Fruit fly (Drosophila melanogaster): ENCODE data around the gene bru2.

The bru2 gene

DNA sequence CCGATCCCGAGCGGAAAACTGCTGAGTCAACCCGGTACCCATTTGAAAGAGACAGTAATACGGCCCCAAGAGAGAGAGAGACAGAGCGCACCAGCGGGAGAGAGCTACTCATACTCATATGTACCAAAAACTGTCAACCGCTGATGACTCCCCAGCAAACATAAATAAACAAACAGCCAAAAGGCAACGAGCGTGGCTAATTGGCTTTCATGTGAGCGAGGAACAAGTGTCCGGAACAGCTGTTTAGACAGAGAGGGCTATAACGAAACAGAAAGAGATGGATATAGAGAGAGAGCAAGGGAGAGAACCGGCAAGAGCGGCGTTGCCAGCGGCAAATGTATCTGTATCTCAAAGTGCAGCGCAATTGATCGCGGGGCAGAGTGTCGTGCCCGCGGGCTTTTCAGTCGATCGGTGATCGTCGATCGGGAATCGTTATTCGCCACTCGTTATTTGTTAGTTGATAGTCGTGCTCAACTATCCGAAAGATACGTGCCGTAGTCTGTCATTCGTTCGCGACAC is 22.0 kb downstream of the bru2 start (continued):
- TF ChIP-seq crc (GFP tag; optimal IDR thresholded peaks at IDR 0.05): no peak
- no peak for TF ChIP-seq CG7357 (GFP tag; IDR thresholded peaks at IDR 0.05)
- TF ChIP-seq dati (GFP tag; IDR thresholded peaks at IDR 0.05): no peak
- peak; percentile 57 for TF ChIP-seq sqz (GFP tag; optimal IDR thresholded peaks at IDR 0.05)
- TF ChIP-seq CG9437 (GFP tag; optimal IDR thresholded peaks at IDR 0.05): no peak
- TF ChIP-seq Mad (GFP tag; optimal IDR thresholded peaks at IDR 0.05): no peak
- TF ChIP-seq phol (tag; optimal IDR thresholded peaks at IDR 0.05): no peak
- TF ChIP-seq oc (tag; optimal IDR thresholded peaks at IDR 0.05): peak; percentile 65
- peak; percentile 42 for TF ChIP-seq CG11504 (tag; optimal IDR thresholded peaks at IDR 0.05)
- peak; percentile 48 for TF ChIP-seq CG12219 (GFP tag; optimal IDR thresholded peaks at IDR 0.05)
- no peak for TF ChIP-seq CG3995 (GFP tag; optimal IDR thresholded peaks at IDR 0.05)
- TF ChIP-seq zf30C (GFP tag; optimal IDR thresholded peaks at IDR 0.05): no peak
- TF ChIP-seq CG13424 (tag; optimal IDR thresholded peaks at IDR 0.05): no peak
- TF ChIP-seq eve (GFP tag; optimal IDR thresholded peaks at IDR 0.05): no peak
- peak; percentile 68 for TF ChIP-seq CG10543 (GFP tag; optimal IDR thresholded peaks at IDR 0.05)
- peak in 1 of 2 experiments; percentile 10 for TF ChIP-seq Pdp1 (GFP tag; optimal IDR thresholded peaks at IDR 0.05)
- no peak for TF ChIP-seq CG12236 (GFP tag; optimal IDR thresholded peaks at IDR 0.05)
- no peak for TF ChIP-seq Dp (GFP tag; optimal IDR thresholded peaks at IDR 0.05)
- no peak for TF ChIP-seq en (GFP tag; optimal IDR thresholded peaks at IDR 0.05)
- TF ChIP-seq CG30020 (tag; optimal IDR thresholded peaks at IDR 0.05): no peak
- peak; percentile 9 for TF ChIP-seq CG12659 (GFP tag; optimal IDR thresholded peaks at IDR 0.05)
- TF ChIP-seq CG13296 (GFP tag; optimal IDR thresholded peaks at IDR 0.05): peak; percentile 33
- TF ChIP-seq Dek (tag; optimal IDR thresholded peaks at IDR 0.05): no peak
- no peak for TF ChIP-seq tna (GFP tag; IDR thresholded peaks at IDR 0.05; ENCODE audit: partially characterized antibody)
- TF ChIP-seq MTF-1 (GFP tag; optimal IDR thresholded peaks at IDR 0.05; ENCODE audit: borderline replicate concordance): peak; percentile 68
- no peak for TF ChIP-seq Taf1 (GFP tag; IDR thresholded peaks at IDR 0.05)
- no peak for TF ChIP-seq cato (GFP tag; optimal IDR thresholded peaks at IDR 0.05; ENCODE audit: borderline replicate concordance)
- TF ChIP-seq NFAT (GFP tag; IDR thresholded peaks at IDR 0.05): no peak
- peak; percentile 38 for TF ChIP-seq CG7987 (GFP tag; optimal IDR thresholded peaks at IDR 0.05)
- no peak for TF ChIP-seq CG5953 (GFP tag; IDR thresholded peaks at IDR 0.05)
- TF ChIP-seq tgo (GFP tag; IDR thresholded peaks at IDR 0.05): no peak
- no peak for TF ChIP-seq Meics (GFP tag; optimal IDR thresholded peaks at IDR 0.05)
- peak; percentile 55 for TF ChIP-seq salm (tag; optimal IDR thresholded peaks at IDR 0.05)
- no peak for TF ChIP-seq fd102C (GFP tag; optimal IDR thresholded peaks at IDR 0.05)
- peak; percentile 25 for TF ChIP-seq cg (GFP tag; optimal IDR thresholded peaks at IDR 0.05)
- no peak for TF ChIP-seq btn (GFP tag; optimal IDR thresholded peaks at IDR 0.05)
- TF ChIP-seq CG31388 (GFP tag; optimal IDR thresholded peaks at IDR 0.05): no peak
- TF ChIP-seq Gug (GFP tag; IDR thresholded peaks at IDR 0.05): no peak
- TF ChIP-seq CG1603 (tag; optimal IDR thresholded peaks at IDR 0.05): peak; percentile 42
- no peak for TF ChIP-seq CG2129 (GFP tag; IDR thresholded peaks at IDR 0.05; ENCODE audit: partially characterized antibody)
- TF ChIP-seq B-H2 (GFP tag; optimal IDR thresholded peaks at IDR 0.05): no peak
- TF ChIP-seq CG3407 (GFP tag; optimal IDR thresholded peaks at IDR 0.05): peak; percentile 44
- TF ChIP-seq CG8478 (optimal IDR thresholded peaks at IDR 0.05): no peak
- TF ChIP-seq dimm (GFP tag; IDR thresholded peaks at IDR 0.05): no peak
- peak; percentile 63 for TF ChIP-seq CrebB (tag; optimal IDR thresholded peaks at IDR 0.05)
- no peak for TF ChIP-seq hth (optimal IDR thresholded peaks at IDR 0.05)
- no peak for TF ChIP-seq Dip3 (GFP tag; optimal IDR thresholded peaks at IDR 0.05)
- no peak for TF ChIP-seq hkb (optimal IDR thresholded peaks at IDR 0.05)
- TF ChIP-seq hkb (GFP tag; IDR thresholded peaks at IDR 0.05): peak; percentile 50; the same call in 1 of the 2 replicates
- no peak for TF ChIP-seq HLHmδ (GFP tag; optimal IDR thresholded peaks at IDR 0.05)
- no peak for TF ChIP-seq CG1024 (GFP tag; IDR thresholded peaks at IDR 0.05)

All from whole organism, embryonic.